Worm (Caenorhabditis elegans) whole organism, L3 larva: ENCODE data around the gene cnc-2.

Experiments
- aly-2 ChIP-seq: fragments of 150-350 bp; optimal IDR thresholded peaks from 2 replicates; lab custom pipeline; 2014; ENCODE audit warnings: missing biosample characterization, missing genetic modification characterization
- ama-1 ChIP-seq: fragments of 150-350 bp; optimal IDR thresholded peaks from 2 replicates; lab custom pipeline; 2018
- ceh-16 ChIP-seq: sonication (generic microtip); optimal IDR thresholded peaks from 2 replicates; lab custom pipeline; 2017; ENCODE audit warnings: missing biosample characterization, missing genetic modification characterization
- elt-1 ChIP-seq: fragments of 150-350 bp; optimal IDR thresholded peaks from 2 replicates; lab custom pipeline; 2014; ENCODE audit warnings: missing biosample characterization, missing genetic modification characterization
- fkh-10 ChIP-seq: sonication (generic microtip); optimal IDR thresholded peaks from 2 replicates; lab custom pipeline; 2017; ENCODE audit warnings: missing biosample characterization, missing genetic modification reagents, missing genetic modification characterization
- mdl-1 ChIP-seq: fragments of 150-350 bp; optimal IDR thresholded peaks from 2 replicates; lab custom pipeline; 2014; ENCODE audit warnings: missing biosample characterization, missing genetic modification characterization
- nfya-1 ChIP-seq: sonication (generic microtip); optimal IDR thresholded peaks from 2 replicates; lab custom pipeline; 2017; ENCODE audit warnings: missing genetic modification characterization, mild to moderate bottlenecking, missing compliant biosample characterization, antibody characterized with exemption, moderate library complexity; ENCODE audit not compliant: insufficient read depth
- nhr-11 ChIP-seq: fragments of 150-350 bp; optimal IDR thresholded peaks from 2 replicates; lab custom pipeline; 2014; ENCODE audit warnings: missing biosample characterization, missing genetic modification characterization
- nhr-77 ChIP-seq: fragments of 150-350 bp; optimal IDR thresholded peaks from 2 replicates; lab custom pipeline; 2014; ENCODE audit warnings: missing biosample characterization, missing genetic modification characterization
- pha-4 ChIP-seq: fragments of 150-350 bp; optimal IDR thresholded peaks from 2 replicates; lab custom pipeline; 2014; ENCODE audit warnings: missing biosample characterization, missing genetic modification reagents, missing genetic modification characterization
- snpc-4 ChIP-seq: fragments of 150-350 bp; optimal IDR thresholded peaks from 2 replicates; lab custom pipeline; 2014; ENCODE audit warnings: missing biosample characterization, missing genetic modification characterization
- tbx-2 ChIP-seq: sonication (generic microtip); optimal IDR thresholded peaks from 2 replicates; lab custom pipeline; 2016; ENCODE audit warnings: mild to moderate bottlenecking, missing genetic modification characterization, missing compliant biosample characterization
- unc-62 ChIP-seq: fragments of 150-350 bp; sonication (generic microtip); optimal IDR thresholded peaks from 4 replicates; lab custom pipeline; 2014; ENCODE audit warnings: missing biosample characterization, missing genetic modification reagents, missing genetic modification characterization
- ztf-11 ChIP-seq: fragments of 150-350 bp; optimal IDR thresholded peaks from 2 replicates; lab custom pipeline; 2014; ENCODE audit warnings: missing biosample characterization, missing genetic modification characterization

ce11 chrV:1488642-1489041 is 38.7 kb upstream of the cnc-2 start:
- TF ChIP-seq tbx-2 (tag; lab: Kevin White, UChicago), result no peak
- no peak for TF ChIP-seq mdl-1 (tag; lab: Kevin White, UChicago)
- TF ChIP-seq ceh-16 (tag; lab: Kevin White, UChicago), result no peak
- no peak for TF ChIP-seq nhr-11 (tag; lab: Kevin White, UChicago)
- TF ChIP-seq nfya-1 (tag; lab: Kevin White, UChicago), result no peak
- no peak for TF ChIP-seq aly-2 (tag; lab: Kevin White, UChicago)
- no peak for TF ChIP-seq pha-4 (tag; lab: Kevin White, UChicago)
- no peak for TF ChIP-seq fkh-10
- TF ChIP-seq ztf-11, result no peak
- TF ChIP-seq ama-1 (lab: Kevin White, UChicago), result no peak
- TF ChIP-seq snpc-4 (tag; lab: Kevin White, UChicago), result no peak
- TF ChIP-seq elt-1 (tag; lab: Kevin White, UChicago), result no peak
- TF ChIP-seq unc-62 (GFP tag; lab: Kevin White, UChicago), result no peak
- no peak for TF ChIP-seq nhr-77
